Worm (Caenorhabditis elegans) whole organism, L2 larva: Measurements from ENCODE around the gene T13G4.4.

ENCODE experiments used
- ZK546.5 ChIP-seq: sonication (generic microtip); optimal IDR thresholded peaks from 2 replicates; lab custom pipeline; 2017; ENCODE audit warnings: missing biosample characterization, missing genetic modification characterization
- alr-1 ChIP-seq: fragments of 150-350 bp; optimal IDR thresholded peaks from 2 replicates; lab custom pipeline; 2014; ENCODE audit warnings: missing biosample characterization, missing genetic modification characterization
- ama-1 ChIP-seq: fragments of 150-350 bp; optimal IDR thresholded peaks from 2 replicates; lab custom pipeline; 2018; ENCODE audit warnings: inconsistent platforms
- blmp-1 ChIP-seq: sonication (generic microtip); optimal IDR thresholded peaks from 2 replicates; lab custom pipeline; 2017; ENCODE audit warnings: missing genetic modification characterization, mild to moderate bottlenecking, missing compliant biosample characterization, antibody characterized with exemption, moderate library complexity; ENCODE audit not compliant: insufficient read depth
- ceh-82 ChIP-seq: fragments of 150-350 bp; optimal IDR thresholded peaks from 2 replicates; lab custom pipeline; 2014; ENCODE audit warnings: missing biosample characterization, missing genetic modification characterization
- nhr-10 ChIP-seq: sonication (generic microtip); optimal IDR thresholded peaks from 2 replicates; lab custom pipeline; 2017; ENCODE audit warnings: missing biosample characterization, missing genetic modification characterization
- nhr-11 ChIP-seq: fragments of 150-350 bp; optimal IDR thresholded peaks from 2 replicates; lab custom pipeline; 2014; ENCODE audit warnings: missing biosample characterization, missing genetic modification characterization
- nhr-77 ChIP-seq: fragments of 150-350 bp; optimal IDR thresholded peaks from 2 replicates; lab custom pipeline; 2014; ENCODE audit warnings: missing biosample characterization, missing genetic modification characterization
- unc-39 ChIP-seq: fragments of 150-350 bp; optimal IDR thresholded peaks from 2 replicates; lab custom pipeline; 2014; ENCODE audit warnings: missing biosample characterization, missing genetic modification characterization
- zag-1 ChIP-seq: fragments of 150-350 bp; optimal IDR thresholded peaks from 2 replicates; lab custom pipeline; 2014; ENCODE audit warnings: missing biosample characterization, missing genetic modification characterization
- ztf-11 ChIP-seq: sonication (generic microtip); optimal IDR thresholded peaks from 2 replicates; lab custom pipeline; 2017; ENCODE audit warnings: missing biosample characterization, missing genetic modification characterization

DNA sequence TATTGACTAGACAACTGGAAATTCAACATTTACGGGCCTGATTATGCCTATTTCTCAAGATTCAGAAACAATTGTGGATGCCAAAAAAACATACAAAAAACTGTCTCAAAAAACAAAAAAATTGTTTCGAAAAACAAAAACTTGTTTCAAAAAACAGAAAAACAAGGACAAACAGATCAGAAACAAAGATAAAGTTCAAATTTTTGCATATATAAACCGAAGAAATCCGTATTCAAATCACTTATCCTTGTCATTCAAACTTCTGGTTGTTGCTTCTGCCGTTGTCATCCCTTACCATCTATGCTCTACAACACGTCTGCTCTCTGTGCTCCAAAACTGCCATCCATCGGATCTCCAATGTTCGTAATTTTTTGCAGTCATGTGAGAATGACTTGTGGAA is 36.8 kb downstream of the T13G4.4 start, which contains the start of gene R193.1:
- TF ChIP-seq zag-1 (tag; lab: Kevin White, UChicago) (no peak), ama-1 (lab: Kevin White, UChicago) (no peak), alr-1 (tag; lab: Kevin White, UChicago) (no peak), nhr-11 (no peak), nhr-10 (tag; lab: Kevin White, UChicago) (no peak), unc-39 (tag; lab: Kevin White, UChicago) (no peak), ceh-82 (no peak), ZK546.5 (no peak), ztf-11 (no peak), nhr-77 (tag; lab: Kevin White, UChicago) (no peak), blmp-1 (tag; lab: Kevin White, UChicago) (no peak)
